Fruit fly (Drosophila melanogaster): ENCODE results near the gene ova.

ova gene

dm6 chr2L:10198911-10199310, 32.6 kb downstream of the ova start, which contains the start of gene Sur:
Gene Sur (minus strand): TSS chr2L:10199117.
- no peak for TF ChIP-seq CG17801 (GFP tag; optimal IDR thresholded peaks at IDR 0.05; ENCODE audit: partially characterized antibody)

dm6 chr2L:10191396-10191795, 40.1 kb downstream of the ova start, which contains the start of gene Fum4:
Gene Fum4 (minus strand): TSS chr2L:10191496.
- no peak for TF ChIP-seq CG17801 (GFP tag; optimal IDR thresholded peaks at IDR 0.05; ENCODE audit: partially characterized antibody)

- no peak for TF ChIP-seq CG17801 (GFP tag; optimal IDR thresholded peaks at IDR 0.05; ENCODE audit: partially characterized antibody)
These were observed 51.2 kb downstream of the ova start, which contains the start of gene CG44153 for dm6 chr2L:10180182-10180779. Gene CG44153 (minus strand): TSS chr2L:10180256.

Data from ovary, adult (tissue).